Worm (Caenorhabditis elegans) whole organism, L1 larva: ENCODE data around the gene C03A3.2.
A peak's percentile ranks its signal among the peaks of the same experiment; 100 is the strongest.

Experiments
- C16A3.4 ChIP-seq: fragments of 150-350 bp; optimal IDR thresholded peaks from 2 replicates; lab custom pipeline; 2014; ENCODE audit warnings: missing biosample characterization, missing genetic modification characterization
- F16B12.6 ChIP-seq: fragments of 150-350 bp; optimal IDR thresholded peaks from 2 replicates; lab custom pipeline; 2014; ENCODE audit warnings: missing biosample characterization, missing genetic modification characterization
- ama-1 ChIP-seq: fragments of 150-350 bp; optimal IDR thresholded peaks from 2 replicates; lab custom pipeline; 2014
- blmp-1 ChIP-seq: fragments of 150-350 bp; optimal IDR thresholded peaks from 2 replicates; lab custom pipeline; 2014; ENCODE audit warnings: missing biosample characterization, missing genetic modification characterization
- ceh-8 ChIP-seq: fragments of 200-800 bp; sonication (Bioruptor generic); optimal IDR thresholded peaks from 2 replicates; lab custom pipeline; 2018; ENCODE audit warnings: mild to moderate bottlenecking, missing genetic modification characterization, moderate library complexity, missing compliant biosample characterization
- ceh-82 ChIP-seq, 3 experiments: fragments of 150-350 bp in 1 of 3; sonication (generic microtip) in 2 of 3; optimal IDR thresholded peaks; 2 replicates each; lab custom pipeline; 2014 to 2017; ENCODE audit warnings: missing biosample characterization in 3 of 3, missing genetic modification characterization in 3 of 3
- ceh-88 ChIP-seq: fragments of 200-800 bp; sonication (Bioruptor generic); IDR thresholded peaks from 2 replicates; pipeline ENCODE4 v1.3.6; 2022; ENCODE audit warnings: missing genetic modification characterization, missing compliant biosample characterization
- ces-1 ChIP-seq: fragments of 150-350 bp; optimal IDR thresholded peaks from 2 replicates; lab custom pipeline; 2014; ENCODE audit warnings: missing biosample characterization, missing genetic modification reagents, missing genetic modification characterization
- dpl-1 ChIP-seq, 3 experiments: fragments of 150-350 bp in 2 of 3; sonication (generic microtip) in 1 of 3; optimal IDR thresholded peaks; 2 replicates each; lab custom pipeline; 2014 to 2017; ENCODE audit warnings: missing biosample characterization in 3 of 3, missing genetic modification characterization in 3 of 3, missing genetic modification reagents in 3 of 3
- dsc-1 ChIP-seq: sonication (generic microtip); optimal IDR thresholded peaks from 2 replicates; lab custom pipeline; 2016; ENCODE audit warnings: mild to moderate bottlenecking, missing genetic modification characterization, missing compliant biosample characterization
- efl-1 ChIP-seq, 4 experiments: fragments of 150-350 bp; optimal IDR thresholded peaks in 3 of 4; peaks in 1 of 4; 1 replicate in 1 of 4; 2 replicates in 3 of 4; lab custom pipeline; 2014; ENCODE audit warnings: missing biosample characterization in 2 of 4, missing genetic modification characterization in 2 of 4, missing genetic modification reagents in 2 of 4
- egl-13 ChIP-seq: sonication (generic microtip); optimal IDR thresholded peaks from 2 replicates; lab custom pipeline; 2016; ENCODE audit warnings: missing genotype, missing genetic modification reagents, missing genetic modification characterization, missing compliant biosample characterization
- elt-2 ChIP-seq: sonication (generic microtip); optimal IDR thresholded peaks from 2 replicates; lab custom pipeline; 2016; ENCODE audit warnings: missing genetic modification characterization, mild to moderate bottlenecking, inconsistent platforms, missing compliant biosample characterization, missing genetic modification reagents
- elt-3 ChIP-seq, 6 experiments: fragments of 150-350 bp in 1 of 6; sonication (generic microtip); optimal IDR thresholded peaks; 2 replicates each; lab custom pipeline; 2017 to 2018; ENCODE audit warnings: missing biosample characterization in 6 of 6, missing genetic modification characterization in 6 of 6, inconsistent platforms in 1 of 6
- fkh-4 ChIP-seq: sonication (generic microtip); optimal IDR thresholded peaks from 2 replicates; lab custom pipeline; 2016; ENCODE audit warnings: missing compliant biosample characterization, missing genetic modification characterization, borderline replicate concordance
- fos-1 ChIP-seq: fragments of 150-350 bp; optimal IDR thresholded peaks from 2 replicates; lab custom pipeline; 2014; ENCODE audit warnings: missing biosample characterization, missing genetic modification characterization
- hlh-17 ChIP-seq: fragments of 200-800 bp; sonication (Bioruptor generic); optimal IDR thresholded peaks from 2 replicates; lab custom pipeline; 2018; ENCODE audit warnings: missing genetic modification characterization, mild to moderate bottlenecking, missing compliant biosample characterization, moderate library complexity, borderline replicate concordance
- hlh-4 ChIP-seq: sonication (generic microtip); optimal IDR thresholded peaks from 2 replicates; lab custom pipeline; 2016; ENCODE audit warnings: mild to moderate bottlenecking, missing genetic modification characterization, missing compliant biosample characterization
- irx-1 ChIP-seq: sonication (generic microtip); optimal IDR thresholded peaks from 2 replicates; lab custom pipeline; 2016; ENCODE audit warnings: missing genetic modification characterization, missing compliant biosample characterization
- jun-1 ChIP-seq: fragments of 150-350 bp; optimal IDR thresholded peaks from 2 replicates; lab custom pipeline; 2014; ENCODE audit warnings: missing biosample characterization, missing genetic modification reagents, missing genetic modification characterization
- lin-14 ChIP-seq: fragments of 200-800 bp; sonication (Bioruptor generic); optimal IDR thresholded peaks from 2 replicates; lab custom pipeline; 2018; ENCODE audit warnings: mild to moderate bottlenecking, missing genetic modification characterization, moderate library complexity, missing compliant biosample characterization
- lin-15B ChIP-seq: fragments of 150-350 bp; sonication (generic microtip); optimal IDR thresholded peaks from 3 replicates; lab custom pipeline; 2014; ENCODE audit warnings: missing biosample characterization, missing genetic modification characterization
- lsy-2 ChIP-seq, 2 experiments: fragments of 150-350 bp; optimal IDR thresholded peaks; 2 replicates each; lab custom pipeline; 2014; ENCODE audit warnings: missing biosample characterization in 2 of 2, missing genetic modification characterization in 2 of 2
- mab-9 ChIP-seq: fragments of 200-800 bp; sonication (Bioruptor generic); IDR thresholded peaks from 2 replicates; pipeline ENCODE4 v1.3.6; 2022; ENCODE audit warnings: missing genetic modification reagents, missing genetic modification characterization, missing compliant biosample characterization
- nhr-11 ChIP-seq: fragments of 150-350 bp; optimal IDR thresholded peaks from 2 replicates; lab custom pipeline; 2014; ENCODE audit warnings: missing biosample characterization, missing genetic modification characterization
- nhr-19 ChIP-seq: fragments of 200-800 bp; sonication (Bioruptor generic); conservative IDR thresholded peaks from 2 replicates; pipeline ENCODE4 v1.3.6; 2022; ENCODE audit warnings: missing genetic modification characterization, missing compliant biosample characterization
- nhr-20 ChIP-seq: sonication (generic microtip); optimal IDR thresholded peaks from 2 replicates; lab custom pipeline; 2016; ENCODE audit warnings: mild to moderate bottlenecking, missing genetic modification characterization, missing compliant biosample characterization
- nhr-71 ChIP-seq: sonication (generic microtip); optimal IDR thresholded peaks from 2 replicates; lab custom pipeline; 2016; ENCODE audit warnings: mild to moderate bottlenecking, missing genetic modification characterization, moderate library complexity, missing compliant biosample characterization
- nhr-76 ChIP-seq: sonication (generic microtip); optimal IDR thresholded peaks from 2 replicates; lab custom pipeline; 2017; ENCODE audit warnings: missing biosample characterization, missing genetic modification characterization
- nhr-77 ChIP-seq: fragments of 150-350 bp; optimal IDR thresholded peaks from 2 replicates; lab custom pipeline; 2014; ENCODE audit warnings: missing biosample characterization, missing genetic modification characterization
- nhr-84 ChIP-seq: sonication (generic microtip); optimal IDR thresholded peaks from 2 replicates; lab custom pipeline; 2017; ENCODE audit warnings: missing biosample characterization, missing genetic modification characterization
- nhr-85 ChIP-seq: sonication (generic microtip); peaks from one replicate; lab custom pipeline; 2016; ENCODE audit warnings: missing genetic modification characterization, inconsistent platforms, missing compliant biosample characterization
- nhr-90 ChIP-seq: sonication (generic microtip); optimal IDR thresholded peaks from 2 replicates; lab custom pipeline; 2016; ENCODE audit warnings: mild to moderate bottlenecking, missing genetic modification characterization, missing compliant biosample characterization; ENCODE audit not compliant: poor library complexity
- pag-3 ChIP-seq: sonication (generic microtip); optimal IDR thresholded peaks from 2 replicates; lab custom pipeline; 2017; ENCODE audit warnings: missing genetic modification characterization, mild to moderate bottlenecking, missing compliant biosample characterization, antibody characterized with exemption, borderline replicate concordance; ENCODE audit not compliant: insufficient read depth
- pax-3 ChIP-seq: fragments of 200-800 bp; sonication (Bioruptor generic); optimal IDR thresholded peaks from 2 replicates; lab custom pipeline; 2018; ENCODE audit warnings: mild to moderate bottlenecking, missing genetic modification characterization, moderate library complexity, missing compliant biosample characterization
- pqm-1 ChIP-seq: sonication (generic microtip); optimal IDR thresholded peaks from 3 replicates; lab custom pipeline; 2017; ENCODE audit warnings: missing biosample characterization, missing genetic modification characterization
- rnt-1 ChIP-seq: sonication (generic microtip); optimal IDR thresholded peaks from 2 replicates; lab custom pipeline; 2016; ENCODE audit warnings: mild to moderate bottlenecking, missing genetic modification characterization, moderate library complexity, missing compliant biosample characterization
- skn-1 ChIP-seq: fragments of 150-350 bp; optimal IDR thresholded peaks from 2 replicates; lab custom pipeline; 2014; ENCODE audit warnings: missing biosample characterization, missing genetic modification characterization
- snpc-4 ChIP-seq: fragments of 150-350 bp; optimal IDR thresholded peaks from 2 replicates; lab custom pipeline; 2014; ENCODE audit warnings: missing biosample characterization, missing genetic modification characterization
- snu-23 ChIP-seq: sonication (generic microtip); optimal IDR thresholded peaks from 2 replicates; lab custom pipeline; 2016; ENCODE audit warnings: missing genetic modification characterization, missing compliant biosample characterization
- sox-4 ChIP-seq: sonication (generic microtip); optimal IDR thresholded peaks from 2 replicates; lab custom pipeline; 2016; ENCODE audit warnings: missing genetic modification characterization, missing compliant biosample characterization
- sup-37 ChIP-seq: fragments of 200-800 bp; sonication (Bioruptor generic); optimal IDR thresholded peaks from 2 replicates; lab custom pipeline; 2018; ENCODE audit warnings: mild to moderate bottlenecking, missing genetic modification characterization, missing compliant biosample characterization
- swsn-7 ChIP-seq: sonication (generic microtip); optimal IDR thresholded peaks from 2 replicates; lab custom pipeline; 2016; ENCODE audit warnings: missing genetic modification characterization, missing compliant biosample characterization
- tbx-2 ChIP-seq: sonication (generic microtip); optimal IDR thresholded peaks from 2 replicates; lab custom pipeline; 2016; ENCODE audit warnings: missing genetic modification characterization, missing compliant biosample characterization
- unc-130 ChIP-seq: fragments of 150-350 bp; optimal IDR thresholded peaks from 2 replicates; lab custom pipeline; 2017; ENCODE audit warnings: missing biosample characterization, missing genetic modification characterization, inconsistent platforms
- unc-62 ChIP-seq: fragments of 150-350 bp; optimal IDR thresholded peaks from 2 replicates; lab custom pipeline; 2014; ENCODE audit warnings: missing biosample characterization, missing genetic modification reagents, missing genetic modification characterization
- unc-86 ChIP-seq: sonication (generic microtip); optimal IDR thresholded peaks from 2 replicates; lab custom pipeline; 2016; ENCODE audit warnings: missing genetic modification characterization, missing compliant biosample characterization
- zag-1 ChIP-seq: fragments of 150-350 bp; optimal IDR thresholded peaks from 2 replicates; lab custom pipeline; 2014; ENCODE audit warnings: missing biosample characterization, missing genetic modification characterization
- ztf-11 ChIP-seq, 2 experiments: sonication (generic microtip); optimal IDR thresholded peaks; 2 replicates each; lab custom pipeline; 2016 to 2017; ENCODE audit warnings: missing genetic modification characterization in 2 of 2, missing biosample characterization in 1 of 2, missing compliant biosample characterization in 1 of 2

The C03A3.2 gene

DNA sequence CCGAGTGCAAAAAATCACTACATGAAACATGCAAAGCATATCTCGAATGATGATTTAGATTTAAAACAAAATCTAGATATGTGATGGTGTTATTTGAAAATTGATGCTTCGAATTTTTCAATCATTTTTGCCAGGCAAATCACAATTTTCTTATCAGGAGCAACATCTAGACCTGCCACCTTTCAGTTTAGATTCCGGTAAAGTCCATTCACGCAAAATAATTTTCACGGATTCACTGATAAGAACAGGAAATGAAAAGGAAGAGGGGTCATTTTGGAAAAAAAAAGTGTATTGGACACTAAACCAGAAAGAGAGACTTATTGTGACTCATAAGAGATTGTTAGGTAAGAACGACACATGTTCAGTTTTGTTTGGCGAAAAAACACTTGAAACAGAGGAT, 10.7 kb upstream of the C03A3.2 start:
- no peak for TF ChIP-seq efl-1 (optimal IDR thresholded peaks at IDR 0.05; lab: Kevin White, UChicago)
- no peak for TF ChIP-seq efl-1 (GFP tag; optimal IDR thresholded peaks at IDR 0.05 in 1 of 2; lab: Kevin White, UChicago)
- TF ChIP-seq elt-2 (tag; lab: Kevin White, UChicago) = peak; percentile 66

DNA sequence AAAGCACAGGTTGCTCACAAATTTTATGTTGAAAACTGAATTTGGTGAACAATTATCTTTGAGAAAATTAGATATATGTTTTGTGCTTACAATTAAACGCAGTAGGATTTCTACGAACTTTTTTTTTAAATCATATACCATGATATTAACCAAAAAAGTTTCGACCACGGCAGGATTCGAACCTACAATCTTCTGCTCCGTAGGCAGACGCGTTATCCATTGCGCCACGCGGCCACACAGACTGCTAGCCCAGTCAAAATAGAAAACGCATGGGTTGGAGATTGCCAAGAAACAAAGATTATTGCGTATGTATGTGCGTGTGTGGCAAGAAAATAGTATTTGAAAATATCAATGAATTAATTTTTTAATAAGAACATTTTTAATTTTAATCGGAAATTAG, 10.2 kb upstream of the C03A3.2 start:
- TF ChIP-seq snu-23 (GFP tag; lab: Kevin White, UChicago) = peak; percentile 81
- no peak for TF ChIP-seq ceh-8 (GFP tag; lab: Kevin White, UChicago)
- TF ChIP-seq blmp-1 (tag; lab: Kevin White, UChicago) = peak; percentile 23
- no peak for TF ChIP-seq ama-1 (lab: Kevin White, UChicago)
- TF ChIP-seq dsc-1 = peak; percentile 54
- TF ChIP-seq snpc-4 (tag; lab: Kevin White, UChicago) = peak; percentile 24
- peak; percentile 65 for TF ChIP-seq nhr-20
- peak; percentile 36 for TF ChIP-seq tbx-2 (tag; lab: Kevin White, UChicago)
- peak; percentile 79 for TF ChIP-seq C16A3.4 (tag; lab: Kevin White, UChicago)
- TF ChIP-seq irx-1 = peak; percentile 12
- no peak for TF ChIP-seq lin-15B
- no peak for TF ChIP-seq unc-62
- TF ChIP-seq elt-2 (tag; lab: Kevin White, UChicago) = peak; percentile 28
- peak; percentile 61 for TF ChIP-seq swsn-7 (tag; lab: Kevin White, UChicago)
- no peak for TF ChIP-seq pax-3 (tag; lab: Kevin White, UChicago)
- peak; percentile 67 for TF ChIP-seq nhr-19 (GFP tag; lab: Robert Waterston, UW)
- TF ChIP-seq ceh-82 (tag; optimal IDR thresholded peaks at IDR 0.05; lab: Kevin White, UChicago) = peak in 2 of 3 experiments; percentile 19 to 25
- peak; percentile 72 for TF ChIP-seq nhr-90 (tag; lab: Kevin White, UChicago)
- peak; percentile 22 for TF ChIP-seq sox-4 (tag; lab: Kevin White, UChicago)
- peak; percentile 41 for TF ChIP-seq rnt-1 (tag; lab: Kevin White, UChicago)
- no peak for TF ChIP-seq hlh-17 (GFP tag; lab: Kevin White, UChicago)
- no peak for TF ChIP-seq pqm-1
- TF ChIP-seq ztf-11 (tag; optimal IDR thresholded peaks at IDR 0.05; lab: Kevin White, UChicago) = peak in 1 of 2 experiments; percentile 36
- TF ChIP-seq efl-1 (optimal IDR thresholded peaks at IDR 0.05; lab: Kevin White, UChicago) = peak in 1 of 2 experiments; percentile 14
- no peak for TF ChIP-seq efl-1 (GFP tag; optimal IDR thresholded peaks at IDR 0.05 in 1 of 2; lab: Kevin White, UChicago)
- peak; percentile 70 for TF ChIP-seq unc-130 (tag; lab: Kevin White, UChicago)
- TF ChIP-seq nhr-84 = no peak
- no peak for TF ChIP-seq hlh-4 (tag; lab: Kevin White, UChicago)
- peak; percentile 43; the same call in 1 of the 2 replicates for TF ChIP-seq ceh-88
- no peak for TF ChIP-seq ces-1 (GFP tag; lab: Kevin White, UChicago)
- no peak for TF ChIP-seq mab-9
- TF ChIP-seq nhr-71 = peak; percentile 74
- TF ChIP-seq elt-3 (tag; optimal IDR thresholded peaks at IDR 0.05; lab: Kevin White, UChicago) = peak in 2 of 6 experiments; percentile 12 to 25
- no peak for TF ChIP-seq nhr-11 (tag; lab: Kevin White, UChicago)
- TF ChIP-seq fkh-4 (tag; lab: Kevin White, UChicago) = no peak
- peak; percentile 1 for TF ChIP-seq nhr-77 (tag; lab: Kevin White, UChicago)
- TF ChIP-seq nhr-85 (tag; lab: Kevin White, UChicago) = peak; percentile 79
- TF ChIP-seq sup-37 (GFP tag; lab: Kevin White, UChicago) = no peak
- peak in 1 of 3 experiments; percentile 15 for TF ChIP-seq dpl-1 (GFP tag; optimal IDR thresholded peaks at IDR 0.05; lab: Kevin White, UChicago)
- TF ChIP-seq skn-1 (tag; lab: Kevin White, UChicago) = peak; percentile 52
- no peak for TF ChIP-seq F16B12.6
- TF ChIP-seq zag-1 = no peak
- TF ChIP-seq pag-3 = no peak
- peak; percentile 68 for TF ChIP-seq lin-14
- peak; percentile 36 to 59 for TF ChIP-seq lsy-2 (tag; optimal IDR thresholded peaks at IDR 0.05; lab: Kevin White, UChicago)
- TF ChIP-seq jun-1 (tag; lab: Kevin White, UChicago) = peak; percentile 9
- no peak for TF ChIP-seq nhr-76 (tag; lab: Kevin White, UChicago)
- peak; percentile 27 for TF ChIP-seq egl-13 (tag; lab: Kevin White, UChicago)
- TF ChIP-seq fos-1 = peak; percentile 46
- TF ChIP-seq unc-86 (tag; lab: Kevin White, UChicago) = no peak
